Fruit fly (Drosophila melanogaster) whole organism, embryonic: ENCODE data around the gene LSm7.
A peak's percentile ranks its signal among the peaks of the same experiment; 100 is the strongest.

Experiments used
- Atf6 ChIP-seq: fragments of 200-800 bp; sonication (Bioruptor generic); IDR thresholded peaks from 2 replicates; pipeline ENCODE4 v1.3.6; 2022; ENCODE audit warnings: missing biosample characterization, missing genetic modification characterization
- B-H2 ChIP-seq: fragments of 200-800 bp; sonication (Bioruptor generic); optimal IDR thresholded peaks from 2 replicates; lab custom pipeline; 2018; ENCODE audit warnings: missing biosample characterization, mild to moderate bottlenecking, missing genetic modification characterization
- Bgb ChIP-seq: fragments of 200-800 bp; sonication (Bioruptor generic); IDR thresholded peaks from 2 replicates; pipeline ENCODE4 v1.3.6; 2022; ENCODE audit warnings: missing biosample characterization, missing genetic modification characterization; ENCODE audit not compliant: partially characterized antibody
- CG10274 ChIP-seq: fragments of 200-800 bp; sonication (Bioruptor generic); optimal IDR thresholded peaks from 3 replicates; lab custom pipeline; 2017; ENCODE audit warnings: missing biosample characterization, mild to moderate bottlenecking, missing genetic modification characterization
- CG10321 ChIP-seq: fragments of 200-800 bp; sonication (Bioruptor generic); IDR thresholded peaks from 2 replicates; pipeline ENCODE4 v1.3.6; 2022; ENCODE audit warnings: missing biosample characterization, missing genetic modification characterization
- CG11456 ChIP-seq: fragments of 200-800 bp; sonication (Bioruptor generic); IDR thresholded peaks from 3 replicates; pipeline ENCODE4 v1.3.6; 2022; ENCODE audit warnings: missing biosample characterization, missing genetic modification characterization
- CG11560 ChIP-seq: fragments of 200-800 bp; sonication (Bioruptor generic); IDR thresholded peaks from 3 replicates; pipeline ENCODE4 v1.3.6; 2022; ENCODE audit warnings: missing biosample characterization, missing genetic modification characterization
- CG12219 ChIP-seq: fragments of 200-800 bp; sonication (Bioruptor generic); optimal IDR thresholded peaks from 3 replicates; lab custom pipeline; 2018; ENCODE audit warnings: missing biosample characterization, mild to moderate bottlenecking, missing genetic modification characterization
- CG13296 ChIP-seq: fragments of 200-800 bp; sonication (Bioruptor generic); optimal IDR thresholded peaks from 3 replicates; lab custom pipeline; 2018; ENCODE audit warnings: missing biosample characterization, mild to moderate bottlenecking, missing genetic modification characterization
- CG13624 ChIP-seq: fragments of 200-800 bp; sonication (Bioruptor generic); optimal IDR thresholded peaks from 2 replicates; lab custom pipeline; 2016; ENCODE audit warnings: missing biosample characterization, missing genetic modification characterization
- CG14014 ChIP-seq: fragments of 200-800 bp; sonication (Bioruptor generic); IDR thresholded peaks from 2 replicates; pipeline ENCODE4 v1.3.6; 2022; ENCODE audit warnings: missing biosample characterization, missing genetic modification characterization
- CG15073 ChIP-seq: fragments of 200-800 bp; sonication (Bioruptor generic); optimal IDR thresholded peaks from 2 replicates; lab custom pipeline; 2016; ENCODE audit warnings: missing biosample characterization, missing genetic modification characterization
- CG17829 ChIP-seq: fragments of 200-800 bp; optimal IDR thresholded peaks from 2 replicates; lab custom pipeline; 2019; ENCODE audit warnings: missing biosample characterization, mild to moderate bottlenecking, missing genetic modification characterization, moderate library complexity
- CG18262 ChIP-seq: fragments of 200-800 bp; optimal IDR thresholded peaks from 3 replicates; lab custom pipeline; 2019; ENCODE audit warnings: missing biosample characterization, mild to moderate bottlenecking, missing genetic modification characterization, moderate library complexity
- CG30403 ChIP-seq: fragments of 200-800 bp; sonication (Bioruptor generic); optimal IDR thresholded peaks from 3 replicates; lab custom pipeline; 2016; ENCODE audit warnings: missing biosample characterization, missing genetic modification characterization
- CG3281 ChIP-seq: fragments of 200-800 bp; sonication (Bioruptor generic); optimal IDR thresholded peaks from 3 replicates; lab custom pipeline; 2017; ENCODE audit warnings: missing biosample characterization, mild to moderate bottlenecking, missing genetic modification characterization
- CG34376 ChIP-seq: fragments of 200-800 bp; sonication (Bioruptor generic); optimal IDR thresholded peaks from 2 replicates; lab custom pipeline; 2018; ENCODE audit warnings: missing biosample characterization, mild to moderate bottlenecking, missing genetic modification characterization
- CG4282 ChIP-seq: fragments of 200-800 bp; sonication (Bioruptor generic); optimal IDR thresholded peaks from 2 replicates; lab custom pipeline; 2016; ENCODE audit warnings: missing biosample characterization, missing genetic modification characterization
- CG43689 ChIP-seq: fragments of 200-800 bp; sonication (Bioruptor generic); IDR thresholded peaks from 2 replicates; pipeline ENCODE4 v1.3.6; 2022; ENCODE audit warnings: missing biosample characterization, missing genetic modification characterization
- CG5953 ChIP-seq: fragments of 200-800 bp; sonication (Bioruptor generic); IDR thresholded peaks from 2 replicates; pipeline ENCODE4 v1.3.6; 2022; ENCODE audit warnings: missing biosample characterization, missing genetic modification characterization
- CG8944 ChIP-seq: fragments of 200-800 bp; sonication (Bioruptor generic); optimal IDR thresholded peaks from 3 replicates; lab custom pipeline; 2016; ENCODE audit warnings: missing biosample characterization, missing genetic modification characterization
- Chrac-16 ChIP-seq: fragments of 200-800 bp; sonication (Bioruptor generic); optimal IDR thresholded peaks from 3 replicates; lab custom pipeline; 2016; ENCODE audit warnings: missing biosample characterization, missing genetic modification characterization
- Dfd ChIP-seq, 2 experiments: fragments of >200 bp; optimal IDR thresholded peaks; 2 replicates each; lab custom pipeline; 2017; ENCODE audit warnings: missing biosample characterization in 2 of 2, missing genetic modification characterization in 2 of 2
- Drgx ChIP-seq: fragments of 200-800 bp; sonication (Bioruptor generic); IDR thresholded peaks from 2 replicates; pipeline ENCODE4 v1.3.6; 2022; ENCODE audit warnings: missing biosample characterization, missing genetic modification characterization
- E2f2 ChIP-seq: fragments of 200-800 bp; sonication (Bioruptor generic); IDR thresholded peaks from 2 replicates; pipeline ENCODE4 v1.3.6; 2022; ENCODE audit warnings: missing biosample characterization, missing genetic modification characterization
- Eip74EF ChIP-seq, 2 experiments: fragments of 200-800 bp in 1 of 2; fragments of >200 bp in 1 of 2; sonication (Bioruptor generic) in 1 of 2; optimal IDR thresholded peaks; 2 replicates each; lab custom pipeline; 2017 to 2019; ENCODE audit warnings: missing biosample characterization in 2 of 2, missing genetic modification characterization in 2 of 2, mild to moderate bottlenecking in 1 of 2, moderate library complexity in 1 of 2
- Elba2 ChIP-seq: fragments of 200-800 bp; sonication (Bioruptor generic); optimal IDR thresholded peaks from 3 replicates; lab custom pipeline; 2016; ENCODE audit warnings: missing biosample characterization, missing genetic modification characterization
- Ets97D ChIP-seq: fragments of 200-800 bp; sonication (Bioruptor generic); optimal IDR thresholded peaks from 3 replicates; lab custom pipeline; 2016; ENCODE audit warnings: missing biosample characterization, missing genetic modification characterization
- Fer2 ChIP-seq: fragments of 200-800 bp; sonication (Bioruptor generic); optimal IDR thresholded peaks from 2 replicates; lab custom pipeline; 2018; ENCODE audit warnings: missing biosample characterization, mild to moderate bottlenecking, missing genetic modification characterization, moderate library complexity
- Hr3 ChIP-seq: fragments of 200-800 bp; sonication (Bioruptor generic); optimal IDR thresholded peaks from 3 replicates; lab custom pipeline; 2016; ENCODE audit warnings: missing biosample characterization, missing genetic modification characterization
- Max ChIP-seq: fragments of 200-800 bp; sonication (Bioruptor generic); optimal IDR thresholded peaks from 2 replicates; lab custom pipeline; 2016; ENCODE audit warnings: missing biosample characterization, mild to moderate bottlenecking, missing genetic modification characterization
- Mes4 ChIP-seq: fragments of 200-800 bp; sonication (Bioruptor generic); optimal IDR thresholded peaks from 2 replicates; lab custom pipeline; 2016; ENCODE audit warnings: missing biosample characterization, missing genetic modification characterization
- Ravus ChIP-seq: fragments of 200-800 bp; sonication (Bioruptor generic); IDR thresholded peaks from 2 replicates; pipeline ENCODE4 v1.3.6; 2022; ENCODE audit warnings: missing biosample characterization, missing genetic modification characterization
- Xrp1 ChIP-seq: fragments of 200-800 bp; sonication (Bioruptor generic); IDR thresholded peaks from 2 replicates; pipeline ENCODE4 v1.3.6; 2022; ENCODE audit warnings: missing biosample characterization, missing genetic modification characterization
- ac ChIP-seq: fragments of 200-800 bp; sonication (Bioruptor generic); optimal IDR thresholded peaks from 3 replicates; lab custom pipeline; 2017; ENCODE audit warnings: missing biosample characterization, mild to moderate bottlenecking, missing genetic modification characterization
- cas ChIP-seq: fragments of 200-800 bp; sonication (Bioruptor generic); IDR thresholded peaks from 2 replicates; pipeline ENCODE4 v1.3.6; 2022; ENCODE audit warnings: missing biosample characterization, missing genetic modification characterization
- crc ChIP-seq: fragments of 200-800 bp; sonication (Bioruptor generic); optimal IDR thresholded peaks from 2 replicates; lab custom pipeline; 2016; ENCODE audit warnings: missing biosample characterization, missing genetic modification characterization
- exex ChIP-seq: fragments of 200-800 bp; sonication (Bioruptor generic); optimal IDR thresholded peaks from 4 replicates; lab custom pipeline; 2018; ENCODE audit warnings: missing biosample characterization, mild to moderate bottlenecking, missing genetic modification characterization, moderate library complexity
- gce ChIP-seq: fragments of 200-800 bp; sonication (Bioruptor generic); IDR thresholded peaks from 3 replicates; pipeline ENCODE4 v1.3.6; 2022; ENCODE audit warnings: missing biosample characterization, missing genetic modification characterization
- otp ChIP-seq: fragments of 200-800 bp; sonication (Bioruptor generic); IDR thresholded peaks from 3 replicates; pipeline ENCODE4, ENCODE4 v1.3.6; 2022; ENCODE audit warnings: missing biosample characterization, missing genetic modification characterization
- peb ChIP-seq: fragments of 200-800 bp; sonication (Bioruptor generic); IDR thresholded peaks from 2 replicates; pipeline ENCODE4 v1.3.6; 2022; ENCODE audit warnings: missing biosample characterization, missing genetic modification characterization
- pfk ChIP-seq: fragments of 200-800 bp; sonication (Bioruptor generic); optimal IDR thresholded peaks from 2 replicates; lab custom pipeline; 2018; ENCODE audit warnings: missing biosample characterization, mild to moderate bottlenecking, missing genetic modification characterization, moderate library complexity
- sens ChIP-seq: fragments of 200-800 bp; sonication (Bioruptor generic); peaks from one replicate; lab custom pipeline; 2016; ENCODE audit warnings: missing biosample characterization, missing genetic modification characterization
- tup ChIP-seq: fragments of 200-800 bp; sonication (Bioruptor generic); optimal IDR thresholded peaks from 2 replicates; lab custom pipeline; 2016; ENCODE audit warnings: missing biosample characterization, mild to moderate bottlenecking, missing genetic modification characterization, moderate library complexity
- vfl ChIP-seq: fragments of 200-800 bp; sonication (Bioruptor generic); optimal IDR thresholded peaks from 2 replicates; lab custom pipeline; 2016; ENCODE audit warnings: missing biosample characterization, missing genetic modification characterization
- vnd ChIP-seq: fragments of 200-800 bp; sonication (Bioruptor generic); IDR thresholded peaks from 3 replicates; pipeline ENCODE4 v1.3.6; 2022; ENCODE audit warnings: missing biosample characterization, missing genetic modification characterization; ENCODE audit not compliant: partially characterized antibody

Gene LSm7

dm6 chr2L:16703753-16704152, 39.1 kb downstream of the LSm7 start (continued):
- TF ChIP-seq E2f2 (peak; percentile 83), Ravus (GFP tag; lab: Robert Waterston, UW) (peak; percentile 10; the same call in 1 of the 2 replicates), sens (GFP tag; lab: Kevin White, UChicago) (peak; percentile 91), Atf6 (GFP tag; lab: Robert Waterston, UW) (peak; percentile 44; the same call in 1 of the 2 replicates), crc (peak; percentile 25), vfl (GFP tag; lab: Kevin White, UChicago) (no peak), Max (GFP tag; lab: Kevin White, UChicago) (peak; percentile 36), CG14014 (GFP tag; lab: Robert Waterston, UW) (peak; percentile 21; the same call in 1 of the 2 replicates), Drgx (GFP tag; lab: Robert Waterston, UW) (no peak), CG11456 (GFP tag; lab: Robert Waterston, UW) (no peak), CG43689 (GFP tag; lab: Robert Waterston, UW) (no peak), CG5953 (GFP tag; lab: Robert Waterston, UW) (no peak), CG17829 (tag; lab: Kevin White, UChicago) (no peak), gce (GFP tag; lab: Robert Waterston, UW) (no peak), CG13624 (GFP tag; lab: Kevin White, UChicago) (peak; percentile 53), exex (tag; lab: Kevin White, UChicago) (no peak), Bgb (GFP tag; lab: Robert Waterston, UW) (no peak), CG10321 (GFP tag; lab: Robert Waterston, UW) (no peak), vnd (GFP tag; lab: Robert Waterston, UW) (no peak), Mes4 (GFP tag; lab: Kevin White, UChicago) (no peak), Eip74EF (GFP tag; optimal IDR thresholded peaks at IDR 0.05; lab: Kevin White, UChicago) (no peak), Dfd (GFP tag; optimal IDR thresholded peaks at IDR 0.05; lab: Kevin White, UChicago) (no peak), otp (GFP tag; lab: Robert Waterston, UW) (no peak), tup (GFP tag; lab: Kevin White, UChicago) (no peak), Hr3 (GFP tag; lab: Kevin White, UChicago) (peak; percentile 27), pfk (GFP tag; lab: Kevin White, UChicago) (no peak), Chrac-16 (GFP tag; lab: Kevin White, UChicago) (peak; percentile 37), CG3281 (GFP tag; lab: Kevin White, UChicago) (no peak), Fer2 (tag; lab: Kevin White, UChicago) (no peak), CG12219 (peak; percentile 3), CG4282 (GFP tag; lab: Kevin White, UChicago) (no peak), CG10274 (GFP tag; lab: Kevin White, UChicago) (no peak), CG34376 (GFP tag; lab: Kevin White, UChicago) (no peak), Xrp1 (no peak), Ets97D (GFP tag; lab: Kevin White, UChicago) (no peak), cas (GFP tag; lab: Robert Waterston, UW) (no peak), CG11560 (tag; lab: Robert Waterston, UW) (peak; percentile 94), CG13296 (GFP tag; lab: Kevin White, UChicago) (no peak), ac (GFP tag; lab: Kevin White, UChicago) (no peak), Elba2 (GFP tag; lab: Kevin White, UChicago) (no peak), CG8944 (GFP tag; lab: Kevin White, UChicago) (no peak), CG15073 (GFP tag; lab: Kevin White, UChicago) (no peak), B-H2 (GFP tag; lab: Kevin White, UChicago) (peak; percentile 31), peb (no peak), CG30403 (GFP tag; lab: Kevin White, UChicago) (peak; percentile 62), CG18262 (tag; lab: Kevin White, UChicago) (no peak)
